Worm (Caenorhabditis elegans) whole organism, midembryonic: ENCODE data around the gene Y67H2A.10.

Experiments
- T22C8.4 ChIP-seq: fragments of 200-800 bp; sonication (Bioruptor generic); IDR thresholded peaks from 2 replicates; pipeline ENCODE4 v1.3.6; 2022; ENCODE audit warnings: missing genetic modification characterization, missing compliant biosample characterization
- cog-1 ChIP-seq: sonication (generic microtip); optimal IDR thresholded peaks from 2 replicates; lab custom pipeline; 2016; ENCODE audit warnings: missing genetic modification characterization, missing compliant biosample characterization
- flt-1 ChIP-seq: fragments of 200-800 bp; sonication (Bioruptor generic); IDR thresholded peaks from 2 replicates; pipeline ENCODE4 v1.3.6; 2022; ENCODE audit warnings: missing genetic modification characterization, missing compliant biosample characterization
- klf-2 ChIP-seq: fragments of 200-800 bp; sonication (Bioruptor generic); conservative IDR thresholded peaks from 2 replicates; pipeline ENCODE4 v1.3.6; 2022; ENCODE audit warnings: missing genetic modification reagents, missing genetic modification characterization, missing compliant biosample characterization
- med-1 ChIP-seq: sonication (generic microtip); optimal IDR thresholded peaks from 2 replicates; lab custom pipeline; 2017; ENCODE audit warnings: missing genetic modification characterization, mild to moderate bottlenecking, missing compliant biosample characterization, antibody characterized with exemption, missing genetic modification reagents; ENCODE audit not compliant: insufficient read depth
- ref-1 ChIP-seq: fragments of 200-800 bp; sonication (Bioruptor generic); conservative IDR thresholded peaks from 2 replicates; pipeline ENCODE4 v1.3.6; 2022; ENCODE audit warnings: missing genetic modification reagents, missing genetic modification characterization, missing compliant biosample characterization
- tab-1 ChIP-seq: fragments of 200-800 bp; sonication (Bioruptor generic); IDR thresholded peaks from 2 replicates; pipeline ENCODE4 v1.3.6; 2022; ENCODE audit warnings: missing genetic modification characterization, missing compliant biosample characterization
- ztf-23 ChIP-seq: fragments of 200-800 bp; sonication (Bioruptor generic); IDR thresholded peaks from 2 replicates; pipeline ENCODE4 v1.3.6; 2022; ENCODE audit warnings: missing genetic modification reagents, missing genetic modification characterization, missing compliant biosample characterization
- ztf-29 ChIP-seq: fragments of 200-800 bp; sonication (Bioruptor generic); IDR thresholded peaks from 2 replicates; pipeline ENCODE4 v1.3.6; 2022; ENCODE audit warnings: missing genetic modification reagents, missing genetic modification characterization, missing compliant biosample characterization

Y67H2A.10 gene

DNA sequence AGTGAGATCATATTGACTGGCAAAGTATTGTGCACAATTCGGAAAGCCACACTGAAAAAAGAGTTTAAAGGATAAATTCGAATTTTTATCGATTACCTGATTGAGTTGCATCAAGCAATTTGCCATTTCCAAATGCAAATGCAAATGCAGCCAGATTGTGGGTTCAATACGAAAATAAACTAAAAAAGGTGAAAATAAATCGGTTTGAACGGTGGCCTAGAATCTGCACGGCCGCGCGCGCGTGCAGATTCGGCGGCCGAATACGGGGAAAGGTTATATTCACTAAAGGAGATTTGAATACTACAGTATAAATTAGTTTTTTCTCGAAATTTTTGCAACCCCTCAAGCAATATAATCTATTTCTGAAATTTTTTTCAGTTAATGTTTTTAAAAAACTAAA lies at the start of gene Y67H2A.10:
Gene Y67H2A.10, minus strand, starts transcription at position 184 of the 400 bp plus-strand sequence.
- TF ChIP-seq ref-1 (GFP tag; lab: Robert Waterston, UW) (no peak), tab-1 (GFP tag; lab: Robert Waterston, UW) (no peak), ztf-23 (GFP tag; lab: Robert Waterston, UW) (no peak), flt-1 (no peak), T22C8.4 (GFP tag; lab: Robert Waterston, UW) (no peak), ztf-29 (GFP tag; lab: Robert Waterston, UW) (no peak), med-1 (GFP tag; lab: Kevin White, UChicago) (no peak), klf-2 (no peak), cog-1 (tag; lab: Kevin White, UChicago) (no peak)

- TF ChIP-seq cog-1 (tag; lab: Kevin White, UChicago) (no peak), T22C8.4 (GFP tag; lab: Robert Waterston, UW) (no peak)
These were observed 45.0 kb upstream of the Y67H2A.10 start for ce11 chrIV:13334287-13334686.

- no peak for TF ChIP-seq flt-1
- TF ChIP-seq cog-1 (tag; lab: Kevin White, UChicago), result no peak
- no peak for TF ChIP-seq ztf-23 (GFP tag; lab: Robert Waterston, UW)
- TF ChIP-seq T22C8.4 (GFP tag; lab: Robert Waterston, UW), result no peak
- TF ChIP-seq klf-2, result no peak
- TF ChIP-seq med-1 (GFP tag; lab: Kevin White, UChicago), result no peak
- TF ChIP-seq ztf-29 (GFP tag; lab: Robert Waterston, UW), result no peak
- TF ChIP-seq tab-1 (GFP tag; lab: Robert Waterston, UW), result no peak
- TF ChIP-seq ref-1 (GFP tag; lab: Robert Waterston, UW), result no peak
These were observed 42.0 kb upstream of the Y67H2A.10 start, which contains the start of gene pqn-74 for ce11 chrIV:13331285-13331684. pqn-74 (minus strand) TSS chrIV:13331406.

ce11 chrIV:13330547-13330946 lies 41.2 kb upstream of the Y67H2A.10 start:
- TF ChIP-seq ztf-29 (GFP tag; lab: Robert Waterston, UW) (no peak), tab-1 (GFP tag; lab: Robert Waterston, UW) (no peak), ref-1 (GFP tag; lab: Robert Waterston, UW) (no peak), med-1 (GFP tag; lab: Kevin White, UChicago) (no peak)

- TF ChIP-seq ref-1 (GFP tag; lab: Robert Waterston, UW) (no peak), flt-1 (no peak), med-1 (GFP tag; lab: Kevin White, UChicago) (no peak)
These were observed 38.8 kb upstream of the Y67H2A.10 start, which contains the start of gene far-6 for ce11 chrIV:13328059-13328458. far-6 (plus strand) TSS chrIV:13328359.

DNA sequence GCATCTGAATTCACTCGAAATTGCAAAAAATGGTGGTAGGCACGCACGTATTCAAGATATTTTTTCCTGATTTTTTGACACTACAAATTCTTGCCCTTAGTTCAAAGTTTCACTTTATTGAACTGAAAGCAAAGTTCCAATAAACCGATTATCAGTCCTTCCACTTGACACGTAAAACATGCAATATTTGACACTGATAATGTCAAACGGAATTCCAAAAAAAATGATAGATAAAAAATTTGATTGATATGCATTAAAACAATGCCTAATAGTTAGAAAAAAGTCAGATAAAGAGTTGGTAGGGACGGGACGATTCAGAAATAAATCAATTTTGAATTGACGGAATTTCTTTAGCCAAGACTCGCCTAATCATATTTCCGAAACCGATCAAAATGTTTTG lies 37.8 kb upstream of the Y67H2A.10 start:
- no peak for TF ChIP-seq ztf-23 (GFP tag; lab: Robert Waterston, UW)
- no peak for TF ChIP-seq cog-1 (tag; lab: Kevin White, UChicago)
- TF ChIP-seq tab-1 (GFP tag; lab: Robert Waterston, UW), result no peak
- TF ChIP-seq T22C8.4 (GFP tag; lab: Robert Waterston, UW), result no peak
- no peak for TF ChIP-seq ref-1 (GFP tag; lab: Robert Waterston, UW)
- TF ChIP-seq klf-2, result no peak
- TF ChIP-seq med-1 (GFP tag; lab: Kevin White, UChicago), result no peak
- TF ChIP-seq ztf-29 (GFP tag; lab: Robert Waterston, UW), result no peak
- TF ChIP-seq flt-1, result no peak

ce11 chrIV:13323823-13324359 lies 34.6 kb upstream of the Y67H2A.10 start, which contains the start of gene fat-2:
fat-2 (plus strand) TSS chrIV:13323873.
- TF ChIP-seq med-1 (GFP tag; lab: Kevin White, UChicago) (no peak), flt-1 (no peak), ztf-29 (GFP tag; lab: Robert Waterston, UW) (no peak), tab-1 (GFP tag; lab: Robert Waterston, UW) (no peak), ztf-23 (GFP tag; lab: Robert Waterston, UW) (no peak), T22C8.4 (GFP tag; lab: Robert Waterston, UW) (no peak), cog-1 (tag; lab: Kevin White, UChicago) (no peak), klf-2 (no peak), ref-1 (GFP tag; lab: Robert Waterston, UW) (no peak)

ce11 chrIV:13322429-13322828 lies 33.1 kb upstream of the Y67H2A.10 start:
- no peak for TF ChIP-seq tab-1 (GFP tag; lab: Robert Waterston, UW)
- no peak for TF ChIP-seq ztf-29 (GFP tag; lab: Robert Waterston, UW)
- TF ChIP-seq cog-1 (tag; lab: Kevin White, UChicago), result no peak
- no peak for TF ChIP-seq ref-1 (GFP tag; lab: Robert Waterston, UW)
- TF ChIP-seq flt-1, result no peak
- no peak for TF ChIP-seq klf-2
- no peak for TF ChIP-seq ztf-23 (GFP tag; lab: Robert Waterston, UW)
- TF ChIP-seq T22C8.4 (GFP tag; lab: Robert Waterston, UW), result no peak
- TF ChIP-seq med-1 (GFP tag; lab: Kevin White, UChicago), result no peak

DNA sequence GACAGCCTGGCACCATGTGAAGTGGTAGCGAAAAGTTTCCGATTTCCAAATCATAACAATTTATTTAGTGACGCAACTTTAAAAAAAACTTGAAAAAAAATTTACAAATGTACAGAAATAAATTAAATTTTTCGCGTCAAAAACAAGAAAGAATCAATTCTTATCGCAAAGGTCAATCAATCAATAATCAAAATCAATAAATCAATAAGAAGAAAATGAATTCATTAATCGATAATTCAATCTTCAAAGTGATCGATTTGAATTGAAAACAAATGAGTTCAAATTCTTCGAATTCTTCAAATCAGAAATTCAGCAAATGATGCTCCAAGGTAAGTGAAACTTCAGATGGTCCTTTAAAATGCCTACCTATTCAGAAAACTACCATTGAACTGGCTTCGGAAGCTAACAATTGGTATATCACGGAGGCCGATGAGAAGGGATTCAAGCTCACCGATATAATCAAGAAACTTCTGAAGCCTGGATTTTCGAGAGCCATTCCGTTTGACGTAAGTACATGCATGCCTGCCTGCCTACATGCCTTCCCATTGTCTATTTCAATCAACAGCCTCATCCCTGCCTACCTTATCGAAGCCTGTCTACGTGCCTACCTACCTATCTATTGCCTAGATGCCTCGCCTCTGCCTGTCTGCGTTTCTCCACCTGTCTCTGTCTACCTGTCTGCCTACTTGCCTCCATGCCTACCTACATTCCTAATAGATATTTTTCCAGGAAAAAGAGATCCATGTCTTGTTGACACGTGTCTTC lies 30.8 kb upstream of the Y67H2A.10 start:
- TF ChIP-seq ztf-23 (GFP tag; lab: Robert Waterston, UW), result no peak
- no peak for TF ChIP-seq flt-1
- no peak for TF ChIP-seq klf-2
- TF ChIP-seq cog-1 (tag; lab: Kevin White, UChicago), result no peak
- TF ChIP-seq tab-1 (GFP tag; lab: Robert Waterston, UW), result no peak
- TF ChIP-seq ztf-29 (GFP tag; lab: Robert Waterston, UW), result no peak
- TF ChIP-seq med-1 (GFP tag; lab: Kevin White, UChicago), result no peak
- TF ChIP-seq ref-1 (GFP tag; lab: Robert Waterston, UW), result no peak
- no peak for TF ChIP-seq T22C8.4 (GFP tag; lab: Robert Waterston, UW)
